Worm (Caenorhabditis elegans) whole organism, L3 larva: ENCODE results near the gene Y37H2A.7.

Experiments used
- aly-2 ChIP-seq: fragments of 150-350 bp; optimal IDR thresholded peaks from 2 replicates; lab custom pipeline; 2014; ENCODE audit warnings: missing biosample characterization, missing genetic modification characterization
- ama-1 ChIP-seq: fragments of 150-350 bp; optimal IDR thresholded peaks from 2 replicates; lab custom pipeline; 2018
- ceh-16 ChIP-seq: sonication (generic microtip); optimal IDR thresholded peaks from 2 replicates; lab custom pipeline; 2017; ENCODE audit warnings: missing biosample characterization, missing genetic modification characterization
- ceh-82 ChIP-seq: fragments of 150-350 bp; optimal IDR thresholded peaks from 2 replicates; lab custom pipeline; 2014; ENCODE audit warnings: missing biosample characterization, missing genetic modification characterization
- daf-12 ChIP-seq: fragments of 150-350 bp; optimal IDR thresholded peaks from 2 replicates; lab custom pipeline; 2014; ENCODE audit warnings: missing biosample characterization, missing genetic modification reagents, missing genetic modification characterization
- elt-3 ChIP-seq, 3 experiments: fragments of 150-350 bp in 1 of 3; sonication (generic microtip) in 2 of 3; optimal IDR thresholded peaks; 2 replicates in 2 of 3; 4 replicates in 1 of 3; lab custom pipeline; 2014 to 2017; ENCODE audit warnings: missing biosample characterization in 3 of 3, missing genetic modification characterization in 3 of 3
- eor-1 ChIP-seq, 2 experiments: fragments of 150-350 bp; optimal IDR thresholded peaks; 2 replicates each; lab custom pipeline; 2014 to 2018; ENCODE audit warnings: missing biosample characterization in 2 of 2, missing genetic modification characterization in 2 of 2
- fkh-10 ChIP-seq: sonication (generic microtip); optimal IDR thresholded peaks from 2 replicates; lab custom pipeline; 2017; ENCODE audit warnings: missing biosample characterization, missing genetic modification reagents, missing genetic modification characterization
- fos-1 ChIP-seq: fragments of 150-350 bp; optimal IDR thresholded peaks from 2 replicates; lab custom pipeline; 2014; ENCODE audit warnings: missing biosample characterization, missing genetic modification characterization
- jun-1 ChIP-seq: fragments of 150-350 bp; optimal IDR thresholded peaks from 2 replicates; lab custom pipeline; 2014; ENCODE audit warnings: missing biosample characterization, missing genetic modification reagents, missing genetic modification characterization
- lsy-12 ChIP-seq: sonication (generic microtip); optimal IDR thresholded peaks from 2 replicates; lab custom pipeline; 2016; ENCODE audit warnings: mild to moderate bottlenecking, missing genetic modification characterization, missing compliant biosample characterization
- nhr-23 ChIP-seq: fragments of 150-350 bp; optimal IDR thresholded peaks from 2 replicates; lab custom pipeline; 2014; ENCODE audit warnings: missing biosample characterization, missing genetic modification reagents, missing genetic modification characterization
- nhr-43 ChIP-seq: sonication (generic microtip); optimal IDR thresholded peaks from 2 replicates; lab custom pipeline; 2016; ENCODE audit warnings: mild to moderate bottlenecking, missing genetic modification characterization, missing compliant biosample characterization; ENCODE audit not compliant: poor library complexity, severe bottlenecking
- nhr-67 ChIP-seq: fragments of 150-350 bp; optimal IDR thresholded peaks from 2 replicates; lab custom pipeline; 2014; ENCODE audit warnings: missing biosample characterization, missing genetic modification characterization
- nhr-76 ChIP-seq: fragments of 150-350 bp; sonication (generic microtip); optimal IDR thresholded peaks from 5 replicates; lab custom pipeline; 2014; ENCODE audit warnings: missing biosample characterization, missing genetic modification characterization
- nhr-77 ChIP-seq: fragments of 150-350 bp; optimal IDR thresholded peaks from 2 replicates; lab custom pipeline; 2014; ENCODE audit warnings: missing biosample characterization, missing genetic modification characterization
- skn-1 ChIP-seq: fragments of 150-350 bp; optimal IDR thresholded peaks from 2 replicates; lab custom pipeline; 2014; ENCODE audit warnings: missing biosample characterization, missing genetic modification characterization
- snpc-4 ChIP-seq: fragments of 150-350 bp; optimal IDR thresholded peaks from 2 replicates; lab custom pipeline; 2014; ENCODE audit warnings: missing biosample characterization, missing genetic modification characterization
- ztf-11 ChIP-seq: fragments of 150-350 bp; optimal IDR thresholded peaks from 2 replicates; lab custom pipeline; 2014; ENCODE audit warnings: missing biosample characterization, missing genetic modification characterization
- ztf-4 ChIP-seq: fragments of 150-350 bp; optimal IDR thresholded peaks from 2 replicates; lab custom pipeline; 2014; ENCODE audit warnings: missing biosample characterization, missing genetic modification characterization

The Y37H2A.7 gene

ce11 chrV:18086174-18086661 is 48.1 kb downstream of the Y37H2A.7 start, which contains the start of gene Y59A8B.12:
TSS of gene Y59A8B.12 (minus strand) at chrV:18086224.
- no peak for TF ChIP-seq nhr-77 (tag; lab: Kevin White, UChicago)
- no peak for TF ChIP-seq ztf-11
- TF ChIP-seq ama-1: no peak
- TF ChIP-seq daf-12 (tag; lab: Kevin White, UChicago): no peak
- TF ChIP-seq nhr-43: no peak
- TF ChIP-seq elt-3 (tag; optimal IDR thresholded peaks at IDR 0.05; lab: Kevin White, UChicago): no peak
- no peak for TF ChIP-seq nhr-23
- no peak for TF ChIP-seq jun-1 (tag; lab: Kevin White, UChicago)
- no peak for TF ChIP-seq ztf-4 (tag; lab: Kevin White, UChicago)
- TF ChIP-seq ceh-16 (tag; lab: Kevin White, UChicago): no peak
- no peak for TF ChIP-seq lsy-12 (tag; lab: Kevin White, UChicago)
- no peak for TF ChIP-seq nhr-67
- TF ChIP-seq skn-1 (tag; lab: Kevin White, UChicago): no peak

DNA sequence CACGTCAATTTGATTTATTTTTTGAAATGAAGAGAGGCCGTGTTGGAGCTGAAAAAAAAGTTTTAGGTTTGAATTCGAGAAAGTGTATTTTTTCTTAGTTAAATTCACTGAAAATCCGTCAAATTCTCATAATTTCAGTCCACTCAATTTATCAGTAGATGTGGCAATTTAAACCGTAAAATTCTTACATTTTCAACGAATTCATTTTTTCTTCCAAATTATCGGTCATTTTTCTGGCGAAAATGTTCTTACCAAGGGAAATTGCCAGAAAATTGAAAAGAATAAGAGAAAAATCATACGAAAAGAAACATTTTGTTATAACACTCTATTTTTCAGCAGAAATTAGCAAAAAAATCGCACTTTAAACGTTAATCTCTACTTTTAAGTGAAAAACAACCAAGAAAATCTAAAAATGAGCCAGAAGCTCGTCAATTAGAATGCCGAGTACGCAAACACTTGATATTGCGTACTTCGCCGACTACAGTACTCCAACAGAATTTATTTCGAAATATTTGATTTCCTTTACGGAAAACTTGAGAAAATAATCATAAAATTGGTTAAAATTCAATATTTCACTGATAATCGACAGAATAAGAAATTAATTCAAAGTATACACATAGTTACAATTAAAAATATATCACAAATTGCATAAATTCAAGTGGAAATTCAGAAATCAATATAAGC is 49.0 kb downstream of the Y37H2A.7 start, which contains the start of gene fbxa-106:
fbxa-106 (minus strand) TSS at position 51 of the 684 bp plus-strand sequence.
- TF ChIP-seq aly-2 (tag; lab: Kevin White, UChicago): no peak
- TF ChIP-seq fos-1 (tag; lab: Kevin White, UChicago): no peak
- TF ChIP-seq skn-1 (tag; lab: Kevin White, UChicago): no peak
- TF ChIP-seq nhr-76 (tag; lab: Kevin White, UChicago): no peak
- no peak for TF ChIP-seq snpc-4
- no peak for TF ChIP-seq ceh-82 (tag; lab: Kevin White, UChicago)
- TF ChIP-seq fkh-10 (GFP tag; lab: Kevin White, UChicago): no peak
- no peak for TF ChIP-seq eor-1 (tag; optimal IDR thresholded peaks at IDR 0.05; lab: Kevin White, UChicago)
